Fruit fly (Drosophila melanogaster) whole organism, pupa: ENCODE measurements around the gene CG16986.
A peak's percentile ranks its signal among the peaks of the same experiment; 100 is the strongest.

ENCODE experiments used
- CG10348 ChIP-seq: fragments of 200-800 bp; sonication (Bioruptor generic); IDR thresholded peaks from 2 replicates; pipeline ENCODE4 v1.3.6; 2022; ENCODE audit warnings: missing biosample characterization, missing genetic modification characterization
- CG12605 ChIP-seq: fragments of 200-800 bp; sonication (Bioruptor generic); IDR thresholded peaks from 2 replicates; pipeline ENCODE4 v1.3.6; 2022; ENCODE audit warnings: missing biosample characterization, missing genetic modification characterization
- CG13204 ChIP-seq: fragments of 200-800 bp; sonication (Bioruptor generic); optimal IDR thresholded peaks from 2 replicates; lab custom pipeline; 2018; ENCODE audit warnings: missing biosample characterization, mild to moderate bottlenecking, missing genetic modification characterization, moderate library complexity
- CG14655 ChIP-seq: fragments of 200-800 bp; sonication (Bioruptor generic); optimal IDR thresholded peaks from 3 replicates; lab custom pipeline; 2017; ENCODE audit warnings: mild to moderate bottlenecking, missing biosample characterization, missing genetic modification reagents, missing genetic modification characterization
- CG15710 ChIP-seq: fragments of 200-800 bp; sonication (Bioruptor generic); optimal IDR thresholded peaks from 2 replicates; lab custom pipeline; 2018; ENCODE audit warnings: missing biosample characterization, mild to moderate bottlenecking, missing genetic modification characterization, moderate library complexity
- CG17806 ChIP-seq: fragments of 200-800 bp; sonication (Bioruptor generic); optimal IDR thresholded peaks from 2 replicates; lab custom pipeline; 2018; ENCODE audit warnings: missing biosample characterization, mild to moderate bottlenecking, missing genetic modification characterization, moderate library complexity
- CG32121 ChIP-seq: fragments of 200-800 bp; sonication (Bioruptor generic); IDR thresholded peaks from 2 replicates; pipeline ENCODE4 v1.3.6; 2022; ENCODE audit warnings: missing biosample characterization, missing genetic modification characterization
- CG34367 ChIP-seq: fragments of 200-800 bp; sonication (Bioruptor generic); optimal IDR thresholded peaks from 2 replicates; lab custom pipeline; 2018; ENCODE audit warnings: missing biosample characterization, mild to moderate bottlenecking, missing genetic modification characterization
- CG4496 ChIP-seq: fragments of 200-800 bp; sonication (Bioruptor generic); IDR thresholded peaks from 3 replicates; pipeline ENCODE4 v1.3.6; 2022; ENCODE audit warnings: missing biosample characterization, missing genetic modification characterization
- CG8159 ChIP-seq: fragments of 200-800 bp; sonication (Bioruptor generic); optimal IDR thresholded peaks from 3 replicates; lab custom pipeline; 2018; ENCODE audit warnings: missing biosample characterization, mild to moderate bottlenecking, missing genetic modification characterization, moderate library complexity
- CG8301 ChIP-seq: fragments of 200-800 bp; sonication (Bioruptor generic); optimal IDR thresholded peaks from 2 replicates; lab custom pipeline; 2018; ENCODE audit warnings: missing biosample characterization, mild to moderate bottlenecking, missing genetic modification characterization
- CG9948 ChIP-seq: fragments of 200-800 bp; sonication (Bioruptor generic); optimal IDR thresholded peaks from 2 replicates; lab custom pipeline; 2018; ENCODE audit warnings: missing biosample characterization, mild to moderate bottlenecking, missing genetic modification characterization, moderate library complexity
- D1 ChIP-seq: fragments of 200-800 bp; sonication (Bioruptor generic); optimal IDR thresholded peaks from 2 replicates; lab custom pipeline; 2018; ENCODE audit warnings: missing biosample characterization, mild to moderate bottlenecking, missing genetic modification characterization, moderate library complexity
- EcR ChIP-seq: fragments of 200-800 bp; sonication (Bioruptor generic); optimal IDR thresholded peaks from 3 replicates; lab custom pipeline; 2019; ENCODE audit warnings: missing biosample characterization, missing genetic modification characterization, mild to moderate bottlenecking, moderate library complexity, missing genetic modification reagents
- Ets98B ChIP-seq: fragments of 200-800 bp; sonication (Bioruptor generic); IDR thresholded peaks from 2 replicates; pipeline ENCODE4 v1.3.6; 2022; ENCODE audit warnings: missing biosample characterization, missing genetic modification characterization
- Pif1A ChIP-seq: fragments of 200-800 bp; sonication (Bioruptor generic); optimal IDR thresholded peaks from 3 replicates; lab custom pipeline; 2016; ENCODE audit warnings: missing biosample characterization, missing genetic modification characterization
- Pif1B ChIP-seq: fragments of 200-800 bp; sonication (Bioruptor generic); optimal IDR thresholded peaks from 3 replicates; lab custom pipeline; 2016; ENCODE audit warnings: missing biosample characterization, missing genetic modification characterization
- Snoo ChIP-seq: fragments of 200-800 bp; sonication (Bioruptor generic); optimal IDR thresholded peaks from 3 replicates; lab custom pipeline; 2017; ENCODE audit warnings: missing biosample characterization, mild to moderate bottlenecking, missing genetic modification characterization, inconsistent platforms
- fd96Ca ChIP-seq: fragments of 200-800 bp; sonication (Bioruptor generic); IDR thresholded peaks from 3 replicates; pipeline ENCODE4 v1.3.6; 2022; ENCODE audit warnings: missing biosample characterization, missing genetic modification characterization
- gl ChIP-seq: fragments of 200-800 bp; sonication (Bioruptor generic); optimal IDR thresholded peaks from 2 replicates; lab custom pipeline; 2018; ENCODE audit warnings: missing biosample characterization, mild to moderate bottlenecking, missing genetic modification characterization
- rn ChIP-seq: fragments of 200-800 bp; sonication (Bioruptor generic); IDR thresholded peaks from 2 replicates; pipeline ENCODE4 v1.3.6; 2022; ENCODE audit warnings: missing biosample characterization, missing genetic modification characterization

Gene CG16986

DNA sequence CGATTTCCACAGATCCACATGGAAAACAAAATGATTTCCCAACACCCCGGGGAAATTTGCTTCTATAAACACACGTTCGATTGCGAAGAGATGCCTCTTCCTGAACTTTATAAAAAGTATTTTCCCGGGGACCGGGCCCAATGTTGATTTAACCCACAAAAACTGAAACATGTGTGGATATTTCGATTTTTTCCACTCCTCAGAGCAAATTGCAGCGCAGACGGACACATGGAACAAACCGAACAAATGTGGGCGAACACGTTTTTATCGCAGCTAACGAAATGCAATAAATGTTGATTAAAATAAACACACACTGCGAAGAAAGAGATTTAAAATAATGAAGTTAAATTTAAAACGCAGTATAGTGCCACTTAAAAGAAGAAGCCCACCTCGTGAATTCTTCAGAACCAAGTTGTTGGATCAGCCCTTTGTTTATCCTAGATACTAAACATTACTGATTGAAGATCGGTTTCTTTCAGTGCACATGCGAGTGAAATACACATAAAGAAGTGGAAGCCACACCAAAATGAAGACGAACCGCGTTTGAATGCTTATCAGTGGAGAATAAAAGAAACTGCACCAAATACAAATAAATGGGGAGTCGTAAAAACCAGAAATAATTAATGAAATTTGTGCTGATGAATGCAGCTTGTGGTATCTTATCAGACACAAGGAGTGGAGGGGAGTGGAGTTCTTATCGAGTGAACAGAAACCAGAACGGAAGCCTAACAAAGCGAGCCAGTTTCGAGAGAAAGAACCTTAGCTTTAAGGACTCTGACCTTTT lies 17.2 kb upstream of the CG16986 start:
- TF ChIP-seq fd96Ca: peak; percentile 92
- peak; percentile 45 for TF ChIP-seq CG12605
- TF ChIP-seq Pif1B (GFP tag; lab: Kevin White, UChicago): peak; percentile 75
- TF ChIP-seq Snoo (tag; lab: Kevin White, UChicago): peak; percentile 83
- peak; percentile 79 for TF ChIP-seq Pif1A (GFP tag; lab: Kevin White, UChicago)
- TF ChIP-seq gl (tag; lab: Kevin White, UChicago): peak; percentile 32
- TF ChIP-seq CG8301 (tag; lab: Kevin White, UChicago): peak; percentile 66
- TF ChIP-seq CG14655 (GFP tag; lab: Kevin White, UChicago): peak; percentile 71
- no peak for TF ChIP-seq CG10348 (GFP tag; lab: Robert Waterston, UW)
- TF ChIP-seq CG9948 (tag; lab: Kevin White, UChicago): peak; percentile 60
- TF ChIP-seq rn (GFP tag; lab: Robert Waterston, UW): peak; percentile 75
- peak; percentile 85 for TF ChIP-seq Ets98B (GFP tag; lab: Robert Waterston, UW)
- TF ChIP-seq CG34367 (tag; lab: Kevin White, UChicago): peak; percentile 44
- TF ChIP-seq CG17806 (tag; lab: Kevin White, UChicago): peak; percentile 77
- no peak for TF ChIP-seq EcR (GFP tag; lab: Kevin White, UChicago)
- TF ChIP-seq CG32121 (GFP tag; lab: Robert Waterston, UW): peak; percentile 85
- TF ChIP-seq CG4496 (GFP tag; lab: Robert Waterston, UW): peak; percentile 94
- TF ChIP-seq CG13204 (GFP tag; lab: Kevin White, UChicago): no peak
- peak; percentile 72 for TF ChIP-seq CG15710 (tag; lab: Kevin White, UChicago)
- TF ChIP-seq D1: peak; percentile 0
- TF ChIP-seq CG8159 (tag; lab: Kevin White, UChicago): peak; percentile 76

DNA sequence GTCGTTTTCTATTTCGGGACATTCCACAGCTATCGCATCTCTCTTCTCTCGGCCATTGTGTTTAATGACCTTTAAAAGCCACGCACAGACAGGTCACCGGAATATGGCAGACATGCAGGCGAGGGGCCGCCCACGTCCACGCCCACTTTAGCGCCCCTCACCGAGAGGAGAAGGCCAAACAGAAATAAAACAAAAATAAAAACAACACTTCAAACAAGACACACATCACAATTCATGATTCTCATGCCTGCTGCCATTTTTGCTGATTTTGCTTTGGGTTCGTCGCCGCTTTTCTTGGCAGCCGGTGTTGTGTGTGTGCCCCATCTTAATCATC lies 16.6 kb upstream of the CG16986 start:
- TF ChIP-seq CG15710 (tag; lab: Kevin White, UChicago): no peak
- peak; percentile 9; the same call in 1 of the 2 replicates for TF ChIP-seq CG32121 (GFP tag; lab: Robert Waterston, UW)
- TF ChIP-seq EcR (GFP tag; lab: Kevin White, UChicago): peak; percentile 79

DNA sequence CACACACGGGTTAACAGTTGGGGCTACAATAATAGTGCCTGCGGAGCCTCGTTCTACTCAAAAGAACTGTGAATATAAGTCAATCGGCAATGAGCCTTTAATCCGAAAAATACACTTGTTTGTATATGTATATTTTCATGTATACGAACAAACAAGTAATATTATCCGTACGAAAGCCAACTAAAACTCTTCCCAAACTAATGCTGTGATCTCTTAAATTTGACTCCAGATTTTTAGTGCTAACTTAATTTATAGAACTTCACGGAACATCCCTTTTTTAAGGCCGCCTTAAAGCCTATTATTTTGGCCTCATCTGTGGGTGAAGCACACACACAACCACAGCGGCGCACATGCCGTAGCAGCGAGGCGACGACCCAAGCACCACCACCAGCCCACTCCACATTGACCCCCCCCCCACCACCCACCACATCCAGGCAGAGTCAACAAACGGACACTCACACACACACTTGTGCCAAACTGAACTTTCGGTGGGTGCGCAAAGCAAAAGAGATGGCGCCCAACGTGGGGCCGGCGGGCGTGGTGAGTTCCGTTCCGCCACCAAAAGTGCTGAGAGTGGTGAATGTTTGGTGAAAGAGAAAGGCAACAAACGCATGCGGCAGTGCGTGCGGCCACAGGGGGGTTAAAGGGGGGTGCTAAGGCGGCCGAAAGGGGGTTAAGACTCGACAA lies 15.9 kb upstream of the CG16986 start:
- no peak for TF ChIP-seq CG12605
- peak; percentile 65 for TF ChIP-seq CG10348 (GFP tag; lab: Robert Waterston, UW)
- peak; percentile 91 for TF ChIP-seq CG14655 (GFP tag; lab: Kevin White, UChicago)
- TF ChIP-seq Snoo (tag; lab: Kevin White, UChicago): peak; percentile 51
- TF ChIP-seq CG8159 (tag; lab: Kevin White, UChicago): peak; percentile 89
- peak; percentile 71 for TF ChIP-seq Pif1B (GFP tag; lab: Kevin White, UChicago)
- TF ChIP-seq CG13204 (GFP tag; lab: Kevin White, UChicago): peak; percentile 62
- peak; percentile 31 for TF ChIP-seq Ets98B (GFP tag; lab: Robert Waterston, UW)
- TF ChIP-seq CG32121 (GFP tag; lab: Robert Waterston, UW): peak; percentile 71
- TF ChIP-seq CG8301 (tag; lab: Kevin White, UChicago): peak; percentile 91
- peak; percentile 77 for TF ChIP-seq CG17806 (tag; lab: Kevin White, UChicago)
- peak; percentile 75 for TF ChIP-seq CG4496 (GFP tag; lab: Robert Waterston, UW)
- TF ChIP-seq CG15710 (tag; lab: Kevin White, UChicago): peak; percentile 87
- no peak for TF ChIP-seq D1
- no peak; the same call in 1 of the 3 replicates for TF ChIP-seq fd96Ca
- peak; percentile 81 for TF ChIP-seq CG34367 (tag; lab: Kevin White, UChicago)
- TF ChIP-seq CG9948 (tag; lab: Kevin White, UChicago): peak; percentile 88
- peak; percentile 72 for TF ChIP-seq gl (tag; lab: Kevin White, UChicago)
- no peak for TF ChIP-seq rn (GFP tag; lab: Robert Waterston, UW)
- TF ChIP-seq Pif1A (GFP tag; lab: Kevin White, UChicago): peak; percentile 81
- peak; percentile 79 for TF ChIP-seq EcR (GFP tag; lab: Kevin White, UChicago)
- TF ChIP-seq, all 21 proteins: peak for 17

DNA sequence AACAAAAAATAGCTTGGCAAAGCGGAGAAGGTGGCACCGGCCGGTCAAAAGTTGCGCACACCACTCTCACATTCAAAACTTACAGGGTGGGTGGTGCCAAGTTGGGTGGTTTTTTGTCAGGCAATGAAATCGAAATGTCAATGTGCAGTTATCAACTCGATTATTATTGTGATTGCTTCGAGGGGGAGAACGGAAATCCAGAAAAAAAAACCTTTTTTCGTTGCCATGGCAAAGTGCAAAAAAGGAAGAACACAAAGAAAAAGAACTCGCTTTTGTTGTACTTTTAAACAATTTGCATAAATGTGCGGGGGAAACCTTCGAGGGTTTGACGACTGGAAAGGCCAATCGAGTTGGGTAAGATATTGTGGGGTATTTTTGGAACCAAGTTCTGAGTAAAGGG lies 15.3 kb upstream of the CG16986 start:
- TF ChIP-seq CG8301 (tag; lab: Kevin White, UChicago) (no peak), Pif1B (GFP tag; lab: Kevin White, UChicago) (no peak), Snoo (tag; lab: Kevin White, UChicago) (no peak)
- TF ChIP-seq, all 21 proteins: peak for 0

DNA sequence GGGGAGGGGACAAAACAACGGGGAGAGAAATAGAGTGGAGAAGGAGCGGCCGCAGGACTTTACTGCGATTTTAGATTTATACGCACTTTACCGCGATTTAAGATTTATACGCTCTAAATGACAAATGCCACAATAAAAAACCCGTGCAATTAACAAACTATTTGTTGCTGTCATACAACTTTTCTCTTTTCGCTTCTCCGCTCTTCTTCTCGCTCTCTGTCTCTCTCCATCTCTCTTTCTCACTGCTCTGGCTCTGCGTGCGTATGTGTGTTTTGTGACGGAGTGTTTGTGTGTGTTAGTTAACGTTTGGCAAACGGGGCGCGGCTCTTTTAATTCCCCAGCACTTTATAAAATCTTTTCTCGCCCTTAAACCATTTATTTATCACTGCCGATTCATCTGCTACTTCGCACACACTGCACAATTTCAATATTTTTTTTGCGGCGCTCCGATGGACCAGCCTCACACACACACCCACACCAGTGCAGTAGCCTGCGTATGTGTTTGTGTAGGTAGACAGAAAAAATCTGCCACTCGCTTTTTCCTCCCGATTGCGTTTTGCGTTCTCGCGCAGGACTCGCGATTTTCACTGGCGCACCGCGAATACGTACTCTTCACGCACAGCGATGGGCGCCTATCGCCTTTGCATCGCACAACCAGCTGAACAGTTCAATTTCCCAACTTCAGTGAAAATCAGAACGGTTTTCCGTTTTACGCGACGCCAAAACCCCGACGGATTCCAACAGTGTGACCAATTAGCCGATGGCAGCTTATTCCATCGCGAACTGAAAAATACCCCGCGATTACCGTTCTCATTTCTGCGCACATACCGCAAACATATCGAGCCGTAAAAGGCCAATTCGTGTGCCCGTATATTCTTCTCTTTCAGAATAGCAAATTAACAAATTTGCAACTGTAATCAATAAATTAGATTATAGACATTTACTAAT lies 14.1 kb upstream of the CG16986 start, which contains the start of gene msn:
Gene msn, minus strand, starts transcription at position 747 of the 948 bp plus-strand sequence.
- no peak for TF ChIP-seq CG17806 (tag; lab: Kevin White, UChicago)
- peak; percentile 15 for TF ChIP-seq CG8159 (tag; lab: Kevin White, UChicago)
- TF ChIP-seq CG4496 (GFP tag; lab: Robert Waterston, UW): peak; percentile 52
- no peak for TF ChIP-seq CG34367 (tag; lab: Kevin White, UChicago)
- no peak for TF ChIP-seq CG8301 (tag; lab: Kevin White, UChicago)
- peak; percentile 2 for TF ChIP-seq Snoo (tag; lab: Kevin White, UChicago)
- TF ChIP-seq EcR (GFP tag; lab: Kevin White, UChicago): peak; percentile 51
- TF ChIP-seq CG12605: 0 out of 2 replicates have a peak, but pooled peaks have one; percentile 31
- 0 out of 2 replicates have a peak, but pooled peaks have one; percentile 14 for TF ChIP-seq Ets98B (GFP tag; lab: Robert Waterston, UW)
